Fruit fly (Drosophila melanogaster) whole organism, embryonic: ENCODE data around the gene CG17777.

Source experiments
- CG10321 ChIP-seq: fragments of 200-800 bp; sonication (Bioruptor generic); IDR thresholded peaks from 2 replicates; pipeline ENCODE4 v1.3.6; 2022; ENCODE audit warnings: missing biosample characterization, missing genetic modification characterization
- CG11504 ChIP-seq: fragments of 200-800 bp; sonication (Bioruptor generic); optimal IDR thresholded peaks from 3 replicates; lab custom pipeline; 2019; ENCODE audit warnings: missing biosample characterization, mild to moderate bottlenecking, missing genetic modification characterization, moderate library complexity
- CG11695 ChIP-seq: fragments of 200-800 bp; sonication (Bioruptor generic); IDR thresholded peaks from 3 replicates; pipeline ENCODE4 v1.3.6; 2022; ENCODE audit warnings: missing biosample characterization, missing genetic modification characterization
- CG12219 ChIP-seq: fragments of 200-800 bp; sonication (Bioruptor generic); optimal IDR thresholded peaks from 3 replicates; lab custom pipeline; 2018; ENCODE audit warnings: missing biosample characterization, mild to moderate bottlenecking, missing genetic modification characterization
- CG13287 ChIP-seq: fragments of 200-800 bp; sonication (Bioruptor generic); IDR thresholded peaks from 2 replicates; pipeline ENCODE4 v1.3.6; 2022; ENCODE audit warnings: missing biosample characterization, missing genetic modification characterization; ENCODE audit not compliant: partially characterized antibody
- CG14860 ChIP-seq: fragments of 200-800 bp; sonication (Bioruptor generic); IDR thresholded peaks from 3 replicates; pipeline ENCODE4 v1.3.6; 2022; ENCODE audit warnings: missing biosample characterization, missing genetic modification characterization; ENCODE audit not compliant: partially characterized antibody
- CG14965 ChIP-seq: fragments of 200-800 bp; sonication (Bioruptor generic); optimal IDR thresholded peaks from 2 replicates; lab custom pipeline; 2016; ENCODE audit warnings: missing biosample characterization, missing genetic modification characterization, borderline replicate concordance
- CG15514 ChIP-seq: fragments of 200-800 bp; sonication (Bioruptor generic); optimal IDR thresholded peaks from 3 replicates; lab custom pipeline; 2017; ENCODE audit warnings: missing biosample characterization, missing genetic modification characterization, mild to moderate bottlenecking, moderate library complexity, missing genetic modification reagents
- CG16813 ChIP-seq: fragments of 200-800 bp; sonication (Bioruptor generic); IDR thresholded peaks from 3 replicates; pipeline ENCODE4 v1.3.6; 2022; ENCODE audit warnings: missing biosample characterization, missing genetic modification characterization; ENCODE audit not compliant: partially characterized antibody
- CG2116 ChIP-seq: fragments of 200-800 bp; sonication (Bioruptor generic); optimal IDR thresholded peaks from 3 replicates; lab custom pipeline; 2018; ENCODE audit warnings: missing biosample characterization, mild to moderate bottlenecking, missing genetic modification characterization
- CG31224 ChIP-seq: fragments of 200-800 bp; sonication (Bioruptor generic); IDR thresholded peaks from 2 replicates; pipeline ENCODE4 v1.3.6; 2022; ENCODE audit warnings: missing biosample characterization, missing genetic modification characterization
- CG32767 ChIP-seq: fragments of 200-800 bp; sonication (Bioruptor generic); IDR thresholded peaks from 2 replicates; pipeline ENCODE4 v1.3.6; 2022; ENCODE audit warnings: missing biosample characterization, missing genetic modification characterization
- CG5245 ChIP-seq: fragments of 200-800 bp; sonication (Bioruptor generic); optimal IDR thresholded peaks from 3 replicates; lab custom pipeline; 2016; ENCODE audit warnings: missing biosample characterization, missing genetic modification characterization
- CG6683 ChIP-seq: fragments of 200-800 bp; sonication (Bioruptor generic); optimal IDR thresholded peaks from 2 replicates; lab custom pipeline; 2017; ENCODE audit warnings: missing biosample characterization, mild to moderate bottlenecking, missing genetic modification characterization, missing genetic modification reagents
- CG6765 ChIP-seq: fragments of 200-800 bp; sonication (Bioruptor generic); optimal IDR thresholded peaks from 3 replicates; lab custom pipeline; 2017; ENCODE audit warnings: missing biosample characterization, mild to moderate bottlenecking, missing genetic modification characterization
- CG6791 ChIP-seq: fragments of 200-800 bp; sonication (Bioruptor generic); IDR thresholded peaks from 3 replicates; pipeline ENCODE4 v1.3.6; 2022; ENCODE audit warnings: missing biosample characterization, missing genetic modification characterization; ENCODE audit not compliant: partially characterized antibody
- CG7271 ChIP-seq: fragments of 200-800 bp; sonication (Bioruptor generic); optimal IDR thresholded peaks from 2 replicates; lab custom pipeline; 2018; ENCODE audit warnings: missing biosample characterization, mild to moderate bottlenecking, missing genetic modification characterization, moderate library complexity
- CG8281 ChIP-seq: fragments of 200-800 bp; sonication (Bioruptor generic); optimal IDR thresholded peaks from 2 replicates; lab custom pipeline; 2018; ENCODE audit warnings: missing biosample characterization, mild to moderate bottlenecking, missing genetic modification characterization, moderate library complexity
- CG9437 ChIP-seq: fragments of 200-800 bp; sonication (Bioruptor generic); optimal IDR thresholded peaks from 2 replicates; lab custom pipeline; 2018; ENCODE audit warnings: missing biosample characterization, mild to moderate bottlenecking, missing genetic modification characterization
- CG9727 ChIP-seq: fragments of 200-800 bp; sonication (Bioruptor generic); optimal IDR thresholded peaks from 3 replicates; lab custom pipeline; 2017; ENCODE audit warnings: missing biosample characterization, mild to moderate bottlenecking, missing genetic modification characterization
- CG9817 ChIP-seq: fragments of 200-800 bp; sonication (Bioruptor generic); optimal IDR thresholded peaks from 2 replicates; lab custom pipeline; 2018; ENCODE audit warnings: missing biosample characterization, mild to moderate bottlenecking, missing genetic modification characterization, moderate library complexity
- Dad ChIP-seq: fragments of 200-800 bp; sonication (Bioruptor generic); optimal IDR thresholded peaks from 3 replicates; lab custom pipeline; 2016; ENCODE audit warnings: missing biosample characterization, missing genetic modification characterization
- Eip74EF ChIP-seq, 2 experiments: fragments of 200-800 bp in 1 of 2; fragments of >200 bp in 1 of 2; sonication (Bioruptor generic) in 1 of 2; optimal IDR thresholded peaks; 2 replicates each; lab custom pipeline; 2017 to 2019; ENCODE audit warnings: missing biosample characterization in 2 of 2, missing genetic modification characterization in 2 of 2, mild to moderate bottlenecking in 1 of 2, moderate library complexity in 1 of 2
- Fer3 ChIP-seq: fragments of 200-800 bp; sonication (Bioruptor generic); optimal IDR thresholded peaks from 2 replicates; lab custom pipeline; 2018; ENCODE audit warnings: missing biosample characterization, mild to moderate bottlenecking, missing genetic modification characterization, moderate library complexity
- Hmr ChIP-seq: fragments of 200-800 bp; sonication (Bioruptor generic); optimal IDR thresholded peaks from 3 replicates; lab custom pipeline; 2017; ENCODE audit warnings: mild to moderate bottlenecking, missing biosample characterization, missing genetic modification reagents, missing genetic modification characterization
- Hr3 ChIP-seq: fragments of 200-800 bp; sonication (Bioruptor generic); optimal IDR thresholded peaks from 3 replicates; lab custom pipeline; 2016; ENCODE audit warnings: missing biosample characterization, missing genetic modification characterization
- MBD-R2 ChIP-seq: fragments of 200-800 bp; sonication (Bioruptor generic); IDR thresholded peaks from 2 replicates; pipeline ENCODE4 v1.3.6; 2022; ENCODE audit warnings: missing biosample characterization, missing genetic modification characterization
- NC2α ChIP-seq: fragments of 200-800 bp; sonication (Bioruptor generic); optimal IDR thresholded peaks from 2 replicates; lab custom pipeline; 2016; ENCODE audit warnings: missing biosample characterization, missing genetic modification characterization
- Opbp ChIP-seq: fragments of 200-800 bp; sonication (Bioruptor generic); IDR thresholded peaks from 3 replicates; pipeline ENCODE4 v1.3.6; 2022; ENCODE audit warnings: missing biosample characterization, missing genetic modification characterization; ENCODE audit not compliant: partially characterized antibody
- Sry-δ ChIP-seq: fragments of 200-800 bp; sonication (Bioruptor generic); optimal IDR thresholded peaks from 2 replicates; lab custom pipeline; 2016; ENCODE audit warnings: missing biosample characterization, missing genetic modification characterization
- Xbp1 ChIP-seq: fragments of 200-800 bp; sonication (Bioruptor generic); optimal IDR thresholded peaks from 3 replicates; lab custom pipeline; 2016; ENCODE audit warnings: missing biosample characterization, mild to moderate bottlenecking, missing genetic modification characterization
- Xrp1 ChIP-seq: fragments of 200-800 bp; sonication (Bioruptor generic); IDR thresholded peaks from 2 replicates; pipeline ENCODE4 v1.3.6; 2022; ENCODE audit warnings: missing biosample characterization, missing genetic modification characterization
- chinmo ChIP-seq: fragments of 200-800 bp; sonication (Bioruptor generic); IDR thresholded peaks from 4 replicates; pipeline ENCODE4 v1.3.6; 2022; ENCODE audit warnings: missing biosample characterization, missing genetic modification characterization; ENCODE audit not compliant: partially characterized antibody
- croc ChIP-seq: fragments of 200-800 bp; sonication (Bioruptor generic); conservative IDR thresholded peaks from 3 replicates; pipeline ENCODE4 v1.3.6; 2022; ENCODE audit warnings: missing biosample characterization, missing genetic modification characterization
- esg ChIP-seq: fragments of 200-800 bp; sonication (Bioruptor generic); conservative IDR thresholded peaks from 2 replicates; pipeline ENCODE4 v1.3.6; 2022; ENCODE audit warnings: missing biosample characterization, missing genetic modification characterization
- eyg ChIP-seq: fragments of 200-800 bp; sonication (Bioruptor generic); optimal IDR thresholded peaks from 3 replicates; lab custom pipeline; 2016; ENCODE audit warnings: missing biosample characterization, missing genetic modification characterization
- gfzf ChIP-seq: fragments of 200-800 bp; sonication (Bioruptor generic); optimal IDR thresholded peaks from 2 replicates; lab custom pipeline; 2016; ENCODE audit warnings: missing biosample characterization, mild to moderate bottlenecking, missing genetic modification characterization, moderate library complexity
- hb ChIP-seq: fragments of 200-800 bp; sonication (Bioruptor generic); IDR thresholded peaks from 3 replicates; pipeline ENCODE4 v1.3.6; 2022; ENCODE audit warnings: missing biosample characterization, missing genetic modification characterization; ENCODE audit not compliant: partially characterized antibody
- lmd ChIP-seq: fragments of 200-800 bp; sonication (Bioruptor generic); IDR thresholded peaks from 2 replicates; pipeline ENCODE4 v1.3.6; 2022; ENCODE audit warnings: missing biosample characterization, missing genetic modification characterization
- otp ChIP-seq: fragments of 200-800 bp; sonication (Bioruptor generic); IDR thresholded peaks from 3 replicates; pipeline ENCODE4, ENCODE4 v1.3.6; 2022; ENCODE audit warnings: missing biosample characterization, missing genetic modification characterization
- p53 ChIP-seq: fragments of 200-800 bp; sonication (Bioruptor generic); optimal IDR thresholded peaks from 2 replicates; lab custom pipeline; 2016; ENCODE audit warnings: missing biosample characterization, missing genetic modification characterization
- phol ChIP-seq: fragments of 200-800 bp; sonication (Bioruptor generic); optimal IDR thresholded peaks from 3 replicates; lab custom pipeline; 2018; ENCODE audit warnings: missing biosample characterization, mild to moderate bottlenecking, missing genetic modification characterization, moderate library complexity
- pzg ChIP-seq: fragments of 200-800 bp; sonication (Bioruptor generic); optimal IDR thresholded peaks from 3 replicates; lab custom pipeline; 2018; ENCODE audit warnings: missing biosample characterization, mild to moderate bottlenecking, missing genetic modification characterization, moderate library complexity
- run ChIP-seq: fragments of 200-800 bp; sonication (Bioruptor generic); optimal IDR thresholded peaks from 3 replicates; lab custom pipeline; 2018; ENCODE audit warnings: missing biosample characterization, mild to moderate bottlenecking, missing genetic modification characterization
- slp2 ChIP-seq: fragments of 200-800 bp; sonication (Bioruptor generic); optimal IDR thresholded peaks from 2 replicates; lab custom pipeline; 2016; ENCODE audit warnings: missing biosample characterization, missing genetic modification characterization
- tgo ChIP-seq: fragments of 200-800 bp; sonication (Bioruptor generic); IDR thresholded peaks from 3 replicates; pipeline ENCODE4 v1.3.6; 2022; ENCODE audit warnings: missing biosample characterization, missing genetic modification characterization
- trem ChIP-seq: fragments of 200-800 bp; optimal IDR thresholded peaks from 3 replicates; lab custom pipeline; 2019; ENCODE audit warnings: missing biosample characterization, mild to moderate bottlenecking, missing genetic modification characterization, moderate library complexity
- vfl ChIP-seq: fragments of 200-800 bp; sonication (Bioruptor generic); optimal IDR thresholded peaks from 2 replicates; lab custom pipeline; 2016; ENCODE audit warnings: missing biosample characterization, missing genetic modification characterization
- vvl ChIP-seq: fragments of 200-800 bp; sonication (Bioruptor generic); IDR thresholded peaks from 2 replicates; pipeline ENCODE4 v1.3.6; 2022; ENCODE audit warnings: missing biosample characterization, missing genetic modification characterization

The CG17777 gene

dm6 chrX:2180750-2181261, 5.8 kb upstream of the CG17777 start, which contains the start of gene pn (continued):
- TF ChIP-seq CG7271 (tag; lab: Kevin White, UChicago) = no peak
- TF ChIP-seq CG11695 (GFP tag; lab: Robert Waterston, UW) = no peak
- no peak for TF ChIP-seq Hr3 (GFP tag; lab: Kevin White, UChicago)
- 0 out of 3 replicates have a peak, but pooled peaks have one; percentile 44 for TF ChIP-seq CG14860
- TF ChIP-seq eyg (GFP tag; lab: Kevin White, UChicago) = no peak
- no peak for TF ChIP-seq CG9727 (GFP tag; lab: Kevin White, UChicago)
- TF ChIP-seq CG32767 = no peak
- no peak for TF ChIP-seq Hmr (GFP tag; lab: Kevin White, UChicago)
- peak; percentile 15 for TF ChIP-seq CG15514 (GFP tag; lab: Kevin White, UChicago)
- no peak for TF ChIP-seq CG12219 (GFP tag; lab: Kevin White, UChicago)
- TF ChIP-seq NC2α = no peak
- TF ChIP-seq Dad (GFP tag; lab: Kevin White, UChicago) = no peak
- TF ChIP-seq Xbp1 = no peak
- TF ChIP-seq p53 (GFP tag; lab: Kevin White, UChicago) = no peak
- no peak for TF ChIP-seq vvl (GFP tag; lab: Robert Waterston, UW)
- TF ChIP-seq Fer3 (tag; lab: Kevin White, UChicago) = no peak
- TF ChIP-seq gfzf (GFP tag; lab: Kevin White, UChicago) = no peak
- TF ChIP-seq CG31224 = no peak
- TF ChIP-seq CG9817 = no peak
- TF ChIP-seq CG6791 (GFP tag; lab: Robert Waterston, UW) = no peak
- TF ChIP-seq CG13287 = peak; percentile 32; the same call in 1 of the 2 replicates
- TF ChIP-seq Eip74EF (GFP tag; optimal IDR thresholded peaks at IDR 0.05; lab: Kevin White, UChicago) = no peak
- TF ChIP-seq hb (GFP tag; lab: Robert Waterston, UW) = no peak
- TF ChIP-seq CG16813 (GFP tag; lab: Robert Waterston, UW) = 0 out of 3 replicates have a peak, but pooled peaks have one; percentile 39
- no peak for TF ChIP-seq CG6765 (GFP tag; lab: Kevin White, UChicago)
- no peak for TF ChIP-seq otp (GFP tag; lab: Robert Waterston, UW)
- no peak for TF ChIP-seq CG11504
- no peak for TF ChIP-seq CG10321 (GFP tag; lab: Robert Waterston, UW)
- TF ChIP-seq run = no peak
- TF ChIP-seq Sry-δ (GFP tag; lab: Kevin White, UChicago) = peak; percentile 57
- TF ChIP-seq CG8281 (tag; lab: Kevin White, UChicago) = no peak
- no peak for TF ChIP-seq vfl (GFP tag; lab: Kevin White, UChicago)
- TF ChIP-seq CG5245 = no peak
- peak; percentile 0 for TF ChIP-seq trem (tag; lab: Kevin White, UChicago)
- no peak for TF ChIP-seq CG14965 (GFP tag; lab: Kevin White, UChicago)
- TF ChIP-seq CG6683 (GFP tag; lab: Kevin White, UChicago) = no peak
- TF ChIP-seq slp2 (GFP tag; lab: Kevin White, UChicago) = no peak
- peak; percentile 33; the same call in 1 of the 2 replicates for TF ChIP-seq MBD-R2
- TF ChIP-seq esg (GFP tag; lab: Robert Waterston, UW) = no peak
- TF ChIP-seq tgo (GFP tag; lab: Robert Waterston, UW) = no peak
- 0 out of 4 replicates have a peak, but pooled peaks have one; percentile 22 for TF ChIP-seq chinmo
- TF ChIP-seq Opbp (GFP tag; lab: Robert Waterston, UW) = no peak
- TF ChIP-seq CG9437 (GFP tag; lab: Kevin White, UChicago) = no peak
- TF ChIP-seq croc (GFP tag; lab: Robert Waterston, UW) = no peak
- no peak for TF ChIP-seq lmd (GFP tag; lab: Robert Waterston, UW)
- TF ChIP-seq Xrp1 (GFP tag; lab: Robert Waterston, UW) = no peak
- TF ChIP-seq pzg = peak; percentile 25
- peak; percentile 56 for TF ChIP-seq CG2116 (GFP tag; lab: Kevin White, UChicago)
- TF ChIP-seq phol = peak; percentile 8
